Fruit fly (Drosophila melanogaster): ENCODE measurements around the gene CG42853.
A peak's percentile ranks its signal among the peaks of the same experiment; 100 is the strongest.

CG42853 gene

dm6 chr3L:18148418-18148973, 26.7 kb upstream of the CG42853 start, which contains the start of gene CG7330 (continued):
- peak; percentile 84 for TF ChIP-seq Aef1 (GFP tag; IDR thresholded peaks at IDR 0.05)
- TF ChIP-seq CrebB (tag; optimal IDR thresholded peaks at IDR 0.05), result peak; percentile 81
- TF ChIP-seq Hey (tag; optimal IDR thresholded peaks at IDR 0.05), result peak; percentile 30
- TF ChIP-seq slou (GFP tag; optimal IDR thresholded peaks at IDR 0.05), result peak; percentile 55
- peak; percentile 95 for TF ChIP-seq CG10209 (GFP tag; optimal IDR thresholded peaks at IDR 0.05)
- no peak for TF ChIP-seq dan (GFP tag; IDR thresholded peaks at IDR 0.05)
- TF ChIP-seq CG4282 (GFP tag; optimal IDR thresholded peaks at IDR 0.05), result no peak
- peak; percentile 69 for TF ChIP-seq trh (GFP tag; optimal IDR thresholded peaks at IDR 0.05)
- TF ChIP-seq grau (tag; optimal IDR thresholded peaks at IDR 0.05), result peak; percentile 95
- no peak for TF ChIP-seq CG42726 (GFP tag; IDR thresholded peaks at IDR 0.05; ENCODE audit: partially characterized antibody)
- peak; percentile 89 for TF ChIP-seq sqz (GFP tag; optimal IDR thresholded peaks at IDR 0.05)
- TF ChIP-seq CG7556 (GFP tag; optimal IDR thresholded peaks at IDR 0.05), result peak; percentile 97
- peak; percentile 51 for TF ChIP-seq CG11696 (GFP tag; IDR thresholded peaks at IDR 0.05)
- TF ChIP-seq CG7271 (tag; optimal IDR thresholded peaks at IDR 0.05), result no peak
- TF ChIP-seq Xbp1 (GFP tag; optimal IDR thresholded peaks at IDR 0.05), result peak; percentile 91
- 0 out of 2 replicates have a peak, but pooled peaks have one; percentile 27 for TF ChIP-seq NFAT (GFP tag; IDR thresholded peaks at IDR 0.05)
- no peak for TF ChIP-seq CG14965 (GFP tag; optimal IDR thresholded peaks at IDR 0.05; ENCODE audit: borderline replicate concordance)
- no peak for TF ChIP-seq yki (optimal IDR thresholded peaks at IDR 0.05)
- peak; percentile 89 for TF ChIP-seq Fer3 (tag; optimal IDR thresholded peaks at IDR 0.05)
- TF ChIP-seq HHEX (GFP tag; optimal IDR thresholded peaks at IDR 0.05), result peak; percentile 91
- TF ChIP-seq CG12299 (tag; optimal IDR thresholded peaks at IDR 0.05), result peak; percentile 87
- TF ChIP-seq crc (GFP tag; optimal IDR thresholded peaks at IDR 0.05), result no peak
- peak; percentile 75 for TF ChIP-seq Awh (GFP tag; IDR thresholded peaks at IDR 0.05)
- TF ChIP-seq unpg (GFP tag; optimal IDR thresholded peaks at IDR 0.05), result peak; percentile 92
- TF ChIP-seq ase (GFP tag; IDR thresholded peaks at IDR 0.05), result peak; percentile 75; the same call in 2 of the 3 replicates
- no peak for TF ChIP-seq sna (GFP tag; IDR thresholded peaks at IDR 0.05; ENCODE audit: partially characterized antibody)
- TF ChIP-seq tll (GFP tag; optimal IDR thresholded peaks at IDR 0.05), result no peak
- no peak for TF ChIP-seq Elba2 (GFP tag; optimal IDR thresholded peaks at IDR 0.05)
- TF ChIP-seq pfk (GFP tag; optimal IDR thresholded peaks at IDR 0.05), result no peak
- peak; percentile 46 to 49 for TF ChIP-seq chif (GFP tag; optimal IDR thresholded peaks at IDR 0.05)
- TF ChIP-seq Asciz (GFP tag; optimal IDR thresholded peaks at IDR 0.05), result peak; percentile 95
- no peak for TF ChIP-seq fd102C (GFP tag; optimal IDR thresholded peaks at IDR 0.05)
- TF ChIP-seq HLH3B (GFP tag; IDR thresholded peaks at IDR 0.05), result peak; percentile 88
- TF ChIP-seq Drgx (GFP tag; IDR thresholded peaks at IDR 0.05), result peak; percentile 95
- TF ChIP-seq repo (GFP tag; optimal IDR thresholded peaks at IDR 0.05), result no peak
- peak; percentile 57 for TF ChIP-seq Mad (GFP tag; optimal IDR thresholded peaks at IDR 0.05)
- peak; percentile 22 for TF ChIP-seq CG13624 (GFP tag; optimal IDR thresholded peaks at IDR 0.05)
- peak; percentile 94 for TF ChIP-seq CG18599 (GFP tag; optimal IDR thresholded peaks at IDR 0.05)
- peak; percentile 77 for TF ChIP-seq Max (GFP tag; optimal IDR thresholded peaks at IDR 0.05)
- TF ChIP-seq HLH54F (GFP tag; optimal IDR thresholded peaks at IDR 0.05), result peak; percentile 31
- TF ChIP-seq Sox102F (GFP tag; optimal IDR thresholded peaks at IDR 0.05), result peak; percentile 98
- no peak for TF ChIP-seq Neu2 (GFP tag; optimal IDR thresholded peaks at IDR 0.05; ENCODE audit: borderline replicate concordance)
- peak; percentile 94 for TF ChIP-seq CG11695 (GFP tag; IDR thresholded peaks at IDR 0.05)
- no peak for TF ChIP-seq NK7.1 (GFP tag; optimal IDR thresholded peaks at IDR 0.05)
- no peak for TF ChIP-seq dm (GFP tag; optimal IDR thresholded peaks at IDR 0.05)
- no peak for TF ChIP-seq pum (GFP tag; optimal IDR thresholded peaks at IDR 0.05)
- TF ChIP-seq CG13894 (tag; optimal IDR thresholded peaks at IDR 0.05), result peak; percentile 29
- TF ChIP-seq CG30431 (GFP tag; optimal IDR thresholded peaks at IDR 0.05), result peak; percentile 71
- peak in 1 of 2 experiments; percentile 82 for TF ChIP-seq Hr78 (GFP tag; optimal IDR thresholded peaks at IDR 0.05)
- TF ChIP-seq otp (GFP tag; IDR thresholded peaks at IDR 0.05), result no peak

All from whole organism, embryonic.